Fruit fly (Drosophila melanogaster) whole organism, embryonic: ENCODE measurements around the gene Ogdh.

ENCODE experiments used
- ATbp ChIP-seq: fragments of 200-800 bp; sonication (Bioruptor generic); optimal IDR thresholded peaks from 2 replicates; lab custom pipeline; 2017; ENCODE audit warnings: missing biosample characterization, mild to moderate bottlenecking, missing genetic modification characterization, missing genetic modification reagents
- Adf1 ChIP-seq: fragments of 200-800 bp; sonication (Bioruptor generic); IDR thresholded peaks from 2 replicates; pipeline ENCODE4 v1.3.6; 2022; ENCODE audit warnings: missing biosample characterization, missing genetic modification characterization
- CG11695 ChIP-seq: fragments of 200-800 bp; sonication (Bioruptor generic); IDR thresholded peaks from 3 replicates; pipeline ENCODE4 v1.3.6; 2022; ENCODE audit warnings: missing biosample characterization, missing genetic modification characterization
- CG1233 ChIP-seq: fragments of 200-800 bp; sonication (Bioruptor generic); optimal IDR thresholded peaks from 4 replicates; lab custom pipeline; 2018; ENCODE audit warnings: missing biosample characterization, mild to moderate bottlenecking, missing genetic modification characterization
- CG13775 ChIP-seq: fragments of 200-800 bp; sonication (Bioruptor generic); optimal IDR thresholded peaks from 3 replicates; lab custom pipeline; 2017; ENCODE audit warnings: missing biosample characterization, mild to moderate bottlenecking, missing genetic modification characterization
- CG15514 ChIP-seq: fragments of 200-800 bp; sonication (Bioruptor generic); optimal IDR thresholded peaks from 3 replicates; lab custom pipeline; 2017; ENCODE audit warnings: missing biosample characterization, missing genetic modification characterization, mild to moderate bottlenecking, moderate library complexity, missing genetic modification reagents
- CG15696 ChIP-seq: fragments of 200-800 bp; sonication (Bioruptor generic); optimal IDR thresholded peaks from 2 replicates; lab custom pipeline; 2019; ENCODE audit warnings: missing biosample characterization, mild to moderate bottlenecking, missing genetic modification characterization, moderate library complexity
- CG16813 ChIP-seq: fragments of 200-800 bp; sonication (Bioruptor generic); IDR thresholded peaks from 3 replicates; pipeline ENCODE4 v1.3.6; 2022; ENCODE audit warnings: missing biosample characterization, missing genetic modification characterization; ENCODE audit not compliant: partially characterized antibody
- CG18262 ChIP-seq: fragments of 200-800 bp; optimal IDR thresholded peaks from 3 replicates; lab custom pipeline; 2019; ENCODE audit warnings: missing biosample characterization, mild to moderate bottlenecking, missing genetic modification characterization, moderate library complexity
- CG2199 ChIP-seq: fragments of 200-800 bp; sonication (Bioruptor generic); IDR thresholded peaks from 3 replicates; pipeline ENCODE4 v1.3.6; 2022; ENCODE audit warnings: missing biosample characterization, missing genetic modification characterization
- CG3065 ChIP-seq: fragments of 200-800 bp; sonication (Bioruptor generic); optimal IDR thresholded peaks from 2 replicates; lab custom pipeline; 2016; ENCODE audit warnings: missing biosample characterization, missing genetic modification characterization
- CG33213 ChIP-seq: fragments of 200-800 bp; sonication (Bioruptor generic); optimal IDR thresholded peaks from 3 replicates; lab custom pipeline; 2016; ENCODE audit warnings: missing biosample characterization, missing genetic modification characterization
- CG4360 ChIP-seq: fragments of 200-800 bp; sonication (Bioruptor generic); IDR thresholded peaks from 2 replicates; pipeline ENCODE4 v1.3.6; 2022; ENCODE audit warnings: missing biosample characterization, missing genetic modification characterization
- CG6254 ChIP-seq: fragments of 200-800 bp; sonication (Bioruptor generic); optimal IDR thresholded peaks from 3 replicates; lab custom pipeline; 2017; ENCODE audit warnings: mild to moderate bottlenecking, missing biosample characterization, missing genetic modification reagents, missing genetic modification characterization
- CG6683 ChIP-seq: fragments of 200-800 bp; sonication (Bioruptor generic); optimal IDR thresholded peaks from 2 replicates; lab custom pipeline; 2017; ENCODE audit warnings: missing biosample characterization, mild to moderate bottlenecking, missing genetic modification characterization, missing genetic modification reagents
- CG7786 ChIP-seq: fragments of 200-800 bp; sonication (Bioruptor generic); optimal IDR thresholded peaks from 2 replicates; lab custom pipeline; 2016; ENCODE audit warnings: missing biosample characterization, missing genetic modification characterization
- CG8924 ChIP-seq: fragments of 200-800 bp; optimal IDR thresholded peaks from 3 replicates; lab custom pipeline; 2019; ENCODE audit warnings: missing biosample characterization, mild to moderate bottlenecking, missing genetic modification characterization, moderate library complexity
- D19A ChIP-seq: fragments of 200-800 bp; optimal IDR thresholded peaks from 3 replicates; lab custom pipeline; 2019; ENCODE audit warnings: missing biosample characterization, mild to moderate bottlenecking, missing genetic modification characterization, moderate library complexity
- Dfd ChIP-seq, 2 experiments: fragments of >200 bp; optimal IDR thresholded peaks; 2 replicates each; lab custom pipeline; 2017; ENCODE audit warnings: missing biosample characterization in 2 of 2, missing genetic modification characterization in 2 of 2
- Hr78 ChIP-seq, 2 experiments: fragments of 200-800 bp in 1 of 2; fragments of >200 bp in 1 of 2; sonication (Bioruptor generic) in 1 of 2; optimal IDR thresholded peaks; 2 replicates each; lab custom pipeline; 2017 to 2019; ENCODE audit warnings: missing biosample characterization in 2 of 2, missing genetic modification characterization in 2 of 2, mild to moderate bottlenecking in 1 of 2, moderate library complexity in 1 of 2
- Med ChIP-seq: fragments of 200-800 bp; sonication (Bioruptor generic); peaks from one replicate; lab custom pipeline; 2016; ENCODE audit warnings: missing biosample characterization, missing genetic modification characterization, mild to moderate bottlenecking, inconsistent platforms, moderate library complexity
- Pdp1 ChIP-seq, 2 experiments: fragments of 200-800 bp; sonication (Bioruptor generic); optimal IDR thresholded peaks; 3 replicates each; lab custom pipeline; 2016; ENCODE audit warnings: missing biosample characterization in 2 of 2, missing genetic modification characterization in 2 of 2, mild to moderate bottlenecking in 1 of 2, moderate library complexity in 1 of 2
- Rx ChIP-seq: fragments of 200-800 bp; sonication (Bioruptor generic); IDR thresholded peaks from 2 replicates; pipeline ENCODE4 v1.3.6; 2022; ENCODE audit warnings: missing biosample characterization, missing genetic modification characterization
- Vsx1 ChIP-seq: fragments of 200-800 bp; sonication (Bioruptor generic); optimal IDR thresholded peaks from 2 replicates; lab custom pipeline; 2017; ENCODE audit warnings: missing biosample characterization, mild to moderate bottlenecking, missing genetic modification characterization, missing genetic modification reagents
- bsh ChIP-seq, 2 experiments: fragments of 200-800 bp; sonication (Bioruptor generic); optimal IDR thresholded peaks; 2 replicates each; lab custom pipeline; 2017 to 2018; ENCODE audit warnings: mild to moderate bottlenecking in 2 of 2, missing biosample characterization in 2 of 2, missing genetic modification characterization in 2 of 2, moderate library complexity in 1 of 2
- chinmo ChIP-seq: fragments of 200-800 bp; sonication (Bioruptor generic); IDR thresholded peaks from 4 replicates; pipeline ENCODE4 v1.3.6; 2022; ENCODE audit warnings: missing biosample characterization, missing genetic modification characterization; ENCODE audit not compliant: partially characterized antibody
- chm ChIP-seq: fragments of 200-800 bp; sonication (Bioruptor generic); IDR thresholded peaks from 2 replicates; pipeline ENCODE4 v1.3.6; 2022; ENCODE audit warnings: missing biosample characterization, missing genetic modification characterization
- ci ChIP-seq: fragments of 200-800 bp; sonication (Bioruptor generic); IDR thresholded peaks from 3 replicates; pipeline ENCODE4 v1.3.6; 2022; ENCODE audit warnings: missing biosample characterization, missing genetic modification characterization
- corto ChIP-seq: fragments of 200-800 bp; sonication (Bioruptor generic); optimal IDR thresholded peaks from 2 replicates; lab custom pipeline; 2016; ENCODE audit warnings: missing biosample characterization, mild to moderate bottlenecking, missing genetic modification characterization, moderate library complexity
- eve ChIP-seq, 2 experiments: fragments of >200 bp; optimal IDR thresholded peaks; 2 replicates each; lab custom pipeline; 2017; ENCODE audit warnings: missing biosample characterization in 2 of 2, missing genetic modification characterization in 2 of 2
- exex ChIP-seq: fragments of 200-800 bp; sonication (Bioruptor generic); optimal IDR thresholded peaks from 4 replicates; lab custom pipeline; 2018; ENCODE audit warnings: missing biosample characterization, mild to moderate bottlenecking, missing genetic modification characterization, moderate library complexity
- gcm ChIP-seq: fragments of 200-800 bp; sonication (Bioruptor generic); optimal IDR thresholded peaks from 2 replicates; lab custom pipeline; 2019; ENCODE audit warnings: missing biosample characterization, mild to moderate bottlenecking, missing genetic modification characterization, moderate library complexity
- gem ChIP-seq: fragments of 200-800 bp; sonication (Bioruptor generic); optimal IDR thresholded peaks from 2 replicates; lab custom pipeline; 2019; ENCODE audit warnings: missing biosample characterization, mild to moderate bottlenecking, missing genetic modification characterization, moderate library complexity
- grn ChIP-seq: fragments of 200-800 bp; sonication (Bioruptor generic); optimal IDR thresholded peaks from 3 replicates; lab custom pipeline; 2017; ENCODE audit warnings: missing biosample characterization, missing genetic modification characterization
- hth ChIP-seq: fragments of >200 bp; optimal IDR thresholded peaks from 2 replicates; lab custom pipeline; 2017; ENCODE audit warnings: inconsistent platforms
- klu ChIP-seq: fragments of 200-800 bp; sonication (Bioruptor generic); IDR thresholded peaks from 2 replicates; pipeline ENCODE4 v1.3.6; 2022; ENCODE audit warnings: missing biosample characterization, missing genetic modification characterization
- knrl ChIP-seq: fragments of 200-800 bp; sonication (Bioruptor generic); IDR thresholded peaks from 3 replicates; pipeline ENCODE4 v1.3.6; 2022; ENCODE audit warnings: missing biosample characterization, missing genetic modification characterization; ENCODE audit not compliant: partially characterized antibody
- nmo ChIP-seq: fragments of 200-800 bp; sonication (Bioruptor generic); optimal IDR thresholded peaks from 2 replicates; lab custom pipeline; 2018; ENCODE audit warnings: missing biosample characterization, mild to moderate bottlenecking, missing genetic modification characterization, moderate library complexity
- pan ChIP-seq, 4 experiments: fragments of >200 bp in 3 of 4; fragments of 200-800 bp in 1 of 4; sonication (Bioruptor generic) in 1 of 4; optimal IDR thresholded peaks in 3 of 4; IDR thresholded peaks in 1 of 4; 2 replicates each; pipeline versions ENCODE4 v1.3.6 to Lab custom; 2017 to 2022; ENCODE audit warnings: missing biosample characterization in 2 of 4, missing genetic modification characterization in 2 of 4, mixed read lengths in 1 of 4
- prd ChIP-seq, 3 experiments: fragments of >200 bp in 2 of 3; fragments of 200-800 bp in 1 of 3; sonication (Bioruptor generic) in 1 of 3; optimal IDR thresholded peaks in 2 of 3; IDR thresholded peaks in 1 of 3; 2 replicates in 2 of 3; 3 replicates in 1 of 3; pipeline versions ENCODE4 v1.3.6 to Lab custom; 2017 to 2022; ENCODE audit warnings: missing biosample characterization in 1 of 3, missing genetic modification characterization in 1 of 3
- ro ChIP-seq: fragments of 200-800 bp; sonication (Bioruptor generic); IDR thresholded peaks from 2 replicates; pipeline ENCODE4 v1.3.6; 2022; ENCODE audit warnings: missing biosample characterization, missing genetic modification characterization
- sens ChIP-seq: fragments of 200-800 bp; sonication (Bioruptor generic); peaks from one replicate; lab custom pipeline; 2016; ENCODE audit warnings: missing biosample characterization, missing genetic modification characterization
- slbo ChIP-seq: fragments of 200-800 bp; sonication (Bioruptor generic); IDR thresholded peaks from 2 replicates; pipeline ENCODE4 v1.3.6; 2022; ENCODE audit warnings: missing biosample characterization, missing genetic modification characterization
- zf30C ChIP-seq: fragments of 200-800 bp; sonication (Bioruptor generic); optimal IDR thresholded peaks from 3 replicates; lab custom pipeline; 2018; ENCODE audit warnings: missing biosample characterization, mild to moderate bottlenecking, missing genetic modification characterization

The Ogdh gene

DNA sequence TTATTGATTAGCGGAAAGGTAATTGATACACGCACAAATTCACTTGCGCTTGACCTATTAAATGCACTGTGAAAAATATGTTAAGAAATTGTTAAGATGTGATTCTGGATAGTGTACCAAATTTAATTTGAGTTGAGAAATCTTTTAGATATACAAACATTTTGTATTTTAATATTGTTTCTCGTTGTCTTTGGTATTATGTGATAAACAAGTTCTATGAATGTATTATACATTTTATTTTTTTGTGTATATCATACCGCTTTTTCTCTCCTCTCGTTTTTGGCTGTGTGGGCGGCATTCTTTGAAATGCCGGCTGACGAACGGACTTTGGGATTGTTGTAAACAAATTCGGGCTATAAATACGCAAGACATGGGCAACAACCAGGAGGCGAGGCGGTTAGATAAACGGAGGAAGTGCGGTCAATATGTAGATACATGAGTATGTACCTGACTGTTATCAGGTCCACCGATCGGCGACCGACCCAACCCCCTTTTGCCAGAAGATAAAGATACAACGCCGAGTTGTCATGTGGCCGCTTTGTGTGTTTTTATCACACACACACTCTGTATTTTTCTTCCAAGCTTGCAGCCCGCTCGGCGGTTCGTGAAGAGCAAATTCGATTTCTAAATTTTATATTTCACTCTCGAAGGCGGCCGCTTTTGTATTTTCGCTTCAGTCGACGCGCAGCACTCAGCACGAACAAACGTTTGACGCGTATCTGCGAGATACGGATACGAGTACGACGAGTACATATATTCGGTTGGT, 2.3 kb downstream of the Ogdh start (continued):
- TF ChIP-seq slbo = peak; percentile 79
- peak; percentile 77 for TF ChIP-seq ci
- TF ChIP-seq CG3065 (GFP tag; lab: Kevin White, UChicago) = peak; percentile 47
- peak; percentile 62 for TF ChIP-seq zf30C (GFP tag; lab: Kevin White, UChicago)
- TF ChIP-seq CG15514 (GFP tag; lab: Kevin White, UChicago) = peak; percentile 57
- TF ChIP-seq grn (GFP tag; lab: Kevin White, UChicago) = peak; percentile 72
- no peak for TF ChIP-seq Dfd (GFP tag; optimal IDR thresholded peaks at IDR 0.05; lab: Kevin White, UChicago)
- no peak for TF ChIP-seq ro
- peak; percentile 21 for TF ChIP-seq CG6683 (GFP tag; lab: Kevin White, UChicago)
- TF ChIP-seq bsh (GFP tag; optimal IDR thresholded peaks at IDR 0.05; lab: Kevin White, UChicago) = peak in 1 of 2 experiments; percentile 82
- peak; percentile 77 for TF ChIP-seq D19A (tag; lab: Kevin White, UChicago)
- TF ChIP-seq CG4360 (GFP tag; lab: Robert Waterston, UW) = no peak
- TF ChIP-seq nmo (GFP tag; lab: Kevin White, UChicago) = peak; percentile 80
- TF ChIP-seq CG18262 (tag; lab: Kevin White, UChicago) = peak; percentile 80
- no peak for TF ChIP-seq corto (GFP tag; lab: Kevin White, UChicago)
- TF ChIP-seq CG11695 (GFP tag; lab: Robert Waterston, UW) = peak; percentile 73; the same call in 2 of the 3 replicates
- TF ChIP-seq CG13775 (GFP tag; lab: Kevin White, UChicago) = peak; percentile 56
- peak; percentile 22 for TF ChIP-seq CG7786
- no peak for TF ChIP-seq CG33213
- TF ChIP-seq ATbp (GFP tag; lab: Kevin White, UChicago) = peak; percentile 50
- TF ChIP-seq Rx (GFP tag; lab: Robert Waterston, UW) = 0 out of 2 replicates have a peak, but pooled peaks have one; percentile 31
- TF ChIP-seq knrl (GFP tag; lab: Robert Waterston, UW) = no peak
- peak; percentile 15 for TF ChIP-seq gcm (GFP tag; lab: Kevin White, UChicago)
- TF ChIP-seq CG8924 (tag; lab: Kevin White, UChicago) = peak; percentile 85

dm6 chr3L:16957534-16958396, 3.1 kb downstream of the Ogdh start, which contains the start of gene Cpr73D:
Gene Cpr73D, minus strand, starts transcription at chr3L:16957689.
- TF ChIP-seq eve (GFP tag; optimal IDR thresholded peaks at IDR 0.05; lab: Kevin White, UChicago) (peak in 1 of 2 experiments; percentile 70), Pdp1 (GFP tag; optimal IDR thresholded peaks at IDR 0.05; lab: Kevin White, UChicago) (peak in 1 of 2 experiments; percentile 91), ci (0 out of 3 replicates have a peak, but pooled peaks have one; percentile 36), Hr78 (GFP tag; optimal IDR thresholded peaks at IDR 0.05; lab: Kevin White, UChicago) (peak in 1 of 2 experiments; percentile 10), chinmo (GFP tag; lab: Robert Waterston, UW) (0 out of 4 replicates have a peak, but pooled peaks have one; percentile 1), klu (GFP tag; lab: Robert Waterston, UW) (no peak), pan (optimal IDR thresholded peaks at IDR 0.05; lab: Kevin White, UChicago) (no peak), pan (GFP tag; optimal IDR thresholded peaks at IDR 0.05 in 1 of 2, IDR thresholded peaks at IDR 0.05 in 1 of 2) (peak in 1 of 2 experiments; percentile 7), Adf1 (GFP tag; lab: Robert Waterston, UW) (0 out of 2 replicates have a peak, but pooled peaks have one; percentile 4), CG15696 (tag; lab: Kevin White, UChicago) (no peak), hth (no peak), sens (GFP tag; lab: Kevin White, UChicago) (peak; percentile 70), chm (GFP tag; lab: Robert Waterston, UW) (0 out of 2 replicates have a peak, but pooled peaks have one; percentile 15), grn (GFP tag; lab: Kevin White, UChicago) (peak; percentile 16), exex (tag; lab: Kevin White, UChicago) (peak; percentile 68), prd (optimal IDR thresholded peaks at IDR 0.05; lab: Kevin White, UChicago) (no peak), prd (GFP tag; IDR thresholded peaks at IDR 0.05; lab: Robert Waterston, UW) (peak; percentile 30; the same call in 1 of the 3 replicates), CG1233 (GFP tag; lab: Kevin White, UChicago) (no peak), Vsx1 (GFP tag; lab: Kevin White, UChicago) (peak; percentile 57), CG16813 (GFP tag; lab: Robert Waterston, UW) (no peak), CG6254 (GFP tag; lab: Kevin White, UChicago) (no peak), CG2199 (GFP tag; lab: Robert Waterston, UW) (peak; percentile 92; the same call in 2 of the 3 replicates), Med (GFP tag; lab: Kevin White, UChicago) (peak; percentile 69), gem (tag; lab: Kevin White, UChicago) (peak; percentile 55)
